Worm (Caenorhabditis elegans) whole organism, L1 larva: ENCODE results near the gene jamp-1.

Source experiments
- fos-1 ChIP-seq: fragments of 150-350 bp; optimal IDR thresholded peaks from 2 replicates; lab custom pipeline; 2014; ENCODE audit warnings: missing biosample characterization, missing genetic modification characterization
- lsy-2 ChIP-seq, 2 experiments: fragments of 150-350 bp; optimal IDR thresholded peaks; 2 replicates each; lab custom pipeline; 2014; ENCODE audit warnings: missing biosample characterization in 2 of 2, missing genetic modification characterization in 2 of 2
- mef-2 ChIP-seq: fragments of 150-350 bp; optimal IDR thresholded peaks from 2 replicates; lab custom pipeline; 2014; ENCODE audit warnings: missing biosample characterization, missing genetic modification characterization

DNA sequence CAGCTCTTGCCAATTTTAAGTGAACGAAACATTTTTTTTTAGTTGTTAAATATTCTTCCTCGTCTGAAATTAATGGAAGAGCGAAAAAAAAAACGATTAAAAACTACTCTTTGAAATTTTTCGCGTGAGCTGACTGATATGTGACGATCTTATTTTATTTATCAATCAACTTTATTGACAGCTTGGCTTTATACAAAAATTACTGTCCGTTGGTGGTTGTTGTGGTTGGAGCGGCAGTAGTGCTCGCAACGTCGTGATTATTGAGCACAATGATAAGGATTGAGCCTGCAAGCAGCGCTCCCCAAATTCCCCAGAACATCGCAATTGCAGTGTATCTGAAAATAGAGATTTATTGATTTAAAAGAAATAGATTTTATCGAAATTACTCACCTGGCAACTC, 6.6 kb downstream of the jamp-1 start:
- TF ChIP-seq fos-1 (tag; lab: Kevin White, UChicago) (no peak), mef-2 (tag; lab: Kevin White, UChicago) (no peak), lsy-2 (tag; optimal IDR thresholded peaks at IDR 0.05; lab: Kevin White, UChicago) (no peak)
